Fruit fly (Drosophila melanogaster): ENCODE data around the gene IM33.

dm6 chr2L:3695361-3695818 lies 1.1 kb downstream of the IM33 start, which contains the start of gene CG16713:
- TF ChIP-seq acj6 (GFP tag; optimal IDR thresholded peaks at IDR 0.05) (no peak), CG3032 (tag; optimal IDR thresholded peaks at IDR 0.05) (no peak), dac (GFP tag; optimal IDR thresholded peaks at IDR 0.05) (no peak), Gug (GFP tag; IDR thresholded peaks at IDR 0.05) (no peak), Blimp-1 (GFP tag; optimal IDR thresholded peaks at IDR 0.05) (no peak), CG16779 (tag; optimal IDR thresholded peaks at IDR 0.05) (no peak), Lpt (GFP tag; optimal IDR thresholded peaks at IDR 0.05) (no peak), CG6276 (GFP tag; optimal IDR thresholded peaks at IDR 0.05) (no peak), Sox15 (GFP tag; optimal IDR thresholded peaks at IDR 0.05) (no peak), CG6808 (GFP tag; optimal IDR thresholded peaks at IDR 0.05) (no peak), CG6792 (GFP tag; optimal IDR thresholded peaks at IDR 0.05) (no peak), spab (GFP tag; optimal IDR thresholded peaks at IDR 0.05) (no peak), Sox14 (GFP tag; optimal IDR thresholded peaks at IDR 0.05) (no peak), CG7368 (GFP tag; optimal IDR thresholded peaks at IDR 0.05) (no peak)
